Worm (Caenorhabditis elegans) whole organism, L1 larva: ENCODE data around the gene cpna-2.

Experiments used
- Y116A8C.19 ChIP-seq: sonication (generic microtip); optimal IDR thresholded peaks from 2 replicates; lab custom pipeline; 2016; ENCODE audit warnings: missing compliant biosample characterization, missing genetic modification characterization, borderline replicate concordance
- elt-2 ChIP-seq: sonication (generic microtip); optimal IDR thresholded peaks from 2 replicates; lab custom pipeline; 2016; ENCODE audit warnings: missing genetic modification characterization, mild to moderate bottlenecking, inconsistent platforms, missing compliant biosample characterization, missing genetic modification reagents
- fos-1 ChIP-seq: fragments of 150-350 bp; optimal IDR thresholded peaks from 2 replicates; lab custom pipeline; 2014; ENCODE audit warnings: missing biosample characterization, missing genetic modification characterization
- hpl-2 ChIP-seq: fragments of 150-350 bp; optimal IDR thresholded peaks from 2 replicates; lab custom pipeline; 2014; ENCODE audit warnings: missing biosample characterization, missing genetic modification reagents, missing genetic modification characterization
- lin-35 ChIP-seq, 2 experiments: fragments of 150-350 bp; optimal IDR thresholded peaks; 2 replicates each; lab custom pipeline; 2014; ENCODE audit warnings: missing biosample characterization in 2 of 2, missing genetic modification characterization in 2 of 2, missing genetic modification reagents in 2 of 2
- lin-39 ChIP-seq: fragments of 150-350 bp; optimal IDR thresholded peaks from 2 replicates; lab custom pipeline; 2014; ENCODE audit warnings: missing biosample characterization, missing genetic modification reagents, missing genetic modification characterization
- nhr-11 ChIP-seq: fragments of 150-350 bp; optimal IDR thresholded peaks from 2 replicates; lab custom pipeline; 2014; ENCODE audit warnings: missing biosample characterization, missing genetic modification characterization
- nhr-237 ChIP-seq: fragments of 150-350 bp; optimal IDR thresholded peaks from 2 replicates; lab custom pipeline; 2014; ENCODE audit warnings: missing biosample characterization, missing genetic modification characterization
- snpc-4 ChIP-seq: fragments of 150-350 bp; optimal IDR thresholded peaks from 2 replicates; lab custom pipeline; 2014; ENCODE audit warnings: missing biosample characterization, missing genetic modification characterization
- tbx-2 ChIP-seq: sonication (generic microtip); optimal IDR thresholded peaks from 2 replicates; lab custom pipeline; 2016; ENCODE audit warnings: missing genetic modification characterization, missing compliant biosample characterization
- zag-1 ChIP-seq: fragments of 150-350 bp; optimal IDR thresholded peaks from 2 replicates; lab custom pipeline; 2014; ENCODE audit warnings: missing biosample characterization, missing genetic modification characterization
- ztf-11 ChIP-seq, 2 experiments: sonication (generic microtip); optimal IDR thresholded peaks; 2 replicates each; lab custom pipeline; 2016 to 2017; ENCODE audit warnings: missing genetic modification characterization in 2 of 2, missing biosample characterization in 1 of 2, missing compliant biosample characterization in 1 of 2

ce11 chrII:7736725-7737124, 12.0 kb downstream of the cpna-2 start:
- no peak for TF ChIP-seq nhr-237 (tag; lab: Kevin White, UChicago)
- TF ChIP-seq snpc-4 (tag; lab: Kevin White, UChicago) = no peak
- no peak for TF ChIP-seq fos-1 (tag; lab: Kevin White, UChicago)
- TF ChIP-seq elt-2 (tag; lab: Kevin White, UChicago) = no peak
- TF ChIP-seq Y116A8C.19 (tag; lab: Kevin White, UChicago) = no peak
- no peak for TF ChIP-seq tbx-2 (tag; lab: Kevin White, UChicago)
- no peak for TF ChIP-seq nhr-11 (tag; lab: Kevin White, UChicago)
- no peak for TF ChIP-seq lin-35 (GFP tag; optimal IDR thresholded peaks at IDR 0.05; lab: Kevin White, UChicago)
- no peak for TF ChIP-seq hpl-2 (GFP tag; lab: Kevin White, UChicago)
- TF ChIP-seq lin-39 (tag; lab: Kevin White, UChicago) = no peak
- TF ChIP-seq ztf-11 (tag; optimal IDR thresholded peaks at IDR 0.05; lab: Kevin White, UChicago) = no peak
- TF ChIP-seq zag-1 (tag; lab: Kevin White, UChicago) = no peak
